Worm (Caenorhabditis elegans) whole organism, young adult: ENCODE measurements around the gene K04C2.2.

Experiments used
- B0019.2 ChIP-seq: fragments of 200-800 bp; sonication (Bioruptor generic); conservative IDR thresholded peaks from 2 replicates; pipeline ENCODE4 v1.3.6; 2022; ENCODE audit warnings: missing genetic modification reagents, missing genetic modification characterization, missing compliant biosample characterization
- B0261.1 ChIP-seq: sonication (generic microtip); optimal IDR thresholded peaks from 2 replicates; lab custom pipeline; 2016; ENCODE audit warnings: mild to moderate bottlenecking, missing genetic modification characterization, moderate library complexity, missing compliant biosample characterization
- B0336.3 ChIP-seq: fragments of 200-800 bp; sonication (Bioruptor generic); IDR thresholded peaks from 2 replicates; pipeline ENCODE4 v1.3.6; 2022; ENCODE audit warnings: missing genetic modification characterization, missing compliant biosample characterization
- C06A6.2 ChIP-seq: fragments of 200-800 bp; sonication (Bioruptor generic); conservative IDR thresholded peaks from 2 replicates; pipeline ENCODE4 v1.3.6; 2022; ENCODE audit warnings: missing genetic modification characterization, missing compliant biosample characterization
- D2030.7 ChIP-seq: fragments of 200-800 bp; sonication (Bioruptor generic); IDR thresholded peaks from 2 replicates; pipeline ENCODE4 v1.3.6; 2022; ENCODE audit warnings: missing genetic modification reagents, missing genetic modification characterization, missing compliant biosample characterization
- F33H1.4 ChIP-seq: fragments of 200-800 bp; sonication (Bioruptor generic); IDR thresholded peaks from 2 replicates; pipeline ENCODE4 v1.3.6; 2022; ENCODE audit warnings: missing genetic modification reagents, missing genetic modification characterization, missing compliant biosample characterization
- F39B2.1 ChIP-seq: fragments of 200-800 bp; sonication (Bioruptor generic); IDR thresholded peaks from 2 replicates; pipeline ENCODE4 v1.3.6; 2022; ENCODE audit warnings: missing genetic modification reagents, missing genetic modification characterization, missing compliant biosample characterization
- F49E8.2 ChIP-seq: sonication (generic microtip); optimal IDR thresholded peaks from 3 replicates; lab custom pipeline; 2017; ENCODE audit warnings: missing genetic modification characterization, mild to moderate bottlenecking, missing compliant biosample characterization, antibody characterized with exemption, moderate library complexity; ENCODE audit not compliant: insufficient read depth
- K11D2.4 ChIP-seq: fragments of 200-800 bp; sonication (Bioruptor generic); IDR thresholded peaks from 2 replicates; pipeline ENCODE4 v1.3.6; 2022; ENCODE audit warnings: missing genetic modification reagents, missing genetic modification characterization, missing compliant biosample characterization
- K12H6.12 ChIP-seq: fragments of 200-800 bp; sonication (Bioruptor generic); optimal IDR thresholded peaks from 2 replicates; lab custom pipeline; 2018; ENCODE audit warnings: mild to moderate bottlenecking, missing genetic modification characterization, missing compliant biosample characterization
- T26A5.8 ChIP-seq: sonication (generic microtip); optimal IDR thresholded peaks from 2 replicates; lab custom pipeline; 2016; ENCODE audit warnings: missing genetic modification characterization, missing compliant biosample characterization
- ZK185.1 ChIP-seq: sonication (generic microtip); optimal IDR thresholded peaks from 2 replicates; lab custom pipeline; 2016; ENCODE audit warnings: mild to moderate bottlenecking, missing genetic modification characterization, missing compliant biosample characterization; ENCODE audit not compliant: poor library complexity, severe bottlenecking
- aptf-2 ChIP-seq: fragments of 200-800 bp; sonication (Bioruptor generic); conservative IDR thresholded peaks from 2 replicates; pipeline ENCODE4 v1.3.6; 2022; ENCODE audit warnings: missing genetic modification reagents, missing genetic modification characterization, missing compliant biosample characterization
- atf-7 ChIP-seq: sonication (generic microtip); optimal IDR thresholded peaks from 2 replicates; lab custom pipeline; 2017; ENCODE audit warnings: mild to moderate bottlenecking, missing genetic modification characterization, missing compliant biosample characterization
- attf-3 ChIP-seq: fragments of 200-800 bp; sonication (Bioruptor generic); conservative IDR thresholded peaks from 2 replicates; pipeline ENCODE4 v1.3.6; 2022; ENCODE audit warnings: missing genetic modification reagents, missing genetic modification characterization, missing compliant biosample characterization
- cebp-2 ChIP-seq: fragments of 200-800 bp; sonication (Bioruptor generic); IDR thresholded peaks from 2 replicates; pipeline ENCODE4 v1.3.6; 2022; ENCODE audit warnings: missing genetic modification characterization, missing compliant biosample characterization
- ceh-100 ChIP-seq: fragments of 200-800 bp; sonication (Bioruptor generic); IDR thresholded peaks from 2 replicates; pipeline ENCODE4 v1.3.6; 2022; ENCODE audit warnings: missing genetic modification reagents, missing genetic modification characterization, missing compliant biosample characterization
- ceh-58 ChIP-seq: fragments of 200-800 bp; sonication (Bioruptor generic); IDR thresholded peaks from 2 replicates; pipeline ENCODE4 v1.3.6; 2022; ENCODE audit warnings: missing genetic modification characterization, missing compliant biosample characterization
- chd-7 ChIP-seq: sonication (generic microtip); optimal IDR thresholded peaks from 2 replicates; lab custom pipeline; 2016; ENCODE audit warnings: mild to moderate bottlenecking, missing genetic modification characterization, moderate library complexity, missing compliant biosample characterization
- die-1 ChIP-seq: sonication (generic microtip); optimal IDR thresholded peaks from 2 replicates; lab custom pipeline; 2016; ENCODE audit warnings: missing genotype, mild to moderate bottlenecking, missing genetic modification characterization, missing compliant biosample characterization
- egl-18 ChIP-seq: fragments of 200-800 bp; sonication (Bioruptor generic); IDR thresholded peaks from 2 replicates; pipeline ENCODE4 v1.3.6; 2022; ENCODE audit warnings: missing genetic modification reagents, missing genetic modification characterization, missing compliant biosample characterization
- ekl-4 ChIP-seq: fragments of 200-800 bp; sonication (Bioruptor generic); IDR thresholded peaks from 2 replicates; pipeline ENCODE4 v1.3.6; 2022; ENCODE audit warnings: missing genetic modification reagents, missing genetic modification characterization, missing compliant biosample characterization
- fkh-3 ChIP-seq: sonication (generic microtip); optimal IDR thresholded peaks from 2 replicates; lab custom pipeline; 2016; ENCODE audit warnings: mild to moderate bottlenecking, missing genetic modification characterization, missing compliant biosample characterization
- lag-1 ChIP-seq: fragments of 200-800 bp; sonication (Bioruptor generic); IDR thresholded peaks from 2 replicates; pipeline ENCODE4 v1.3.6; 2022; ENCODE audit warnings: missing genetic modification reagents, missing genetic modification characterization, missing compliant biosample characterization
- let-526 ChIP-seq: fragments of 200-800 bp; sonication (Bioruptor generic); IDR thresholded peaks from 2 replicates; pipeline ENCODE4 v1.3.6; 2022; ENCODE audit warnings: missing genetic modification reagents, missing genetic modification characterization, missing compliant biosample characterization
- lin-35 ChIP-seq, 3 experiments: fragments of 150-350 bp in 2 of 3; sonication (generic microtip) in 1 of 3; optimal IDR thresholded peaks; 2 replicates each; lab custom pipeline; 2014 to 2018; ENCODE audit warnings: missing biosample characterization in 3 of 3, missing genetic modification characterization in 3 of 3, missing genetic modification reagents in 3 of 3
- lin-40 ChIP-seq: sonication (generic microtip); optimal IDR thresholded peaks from 2 replicates; lab custom pipeline; 2016; ENCODE audit warnings: missing genetic modification characterization, mild to moderate bottlenecking, missing compliant biosample characterization, missing genotype, missing genetic modification reagents
- lir-1 ChIP-seq: fragments of 200-800 bp; sonication (Bioruptor generic); conservative IDR thresholded peaks from 2 replicates; pipeline ENCODE4 v1.3.6; 2022; ENCODE audit warnings: missing genetic modification reagents, missing genetic modification characterization, missing compliant biosample characterization
- lsl-1 ChIP-seq: fragments of 200-800 bp; sonication (Bioruptor generic); optimal IDR thresholded peaks from 2 replicates; lab custom pipeline; 2018; ENCODE audit warnings: mild to moderate bottlenecking, missing genetic modification characterization, moderate library complexity, missing compliant biosample characterization
- madf-10 ChIP-seq: sonication (generic microtip); optimal IDR thresholded peaks from 2 replicates; lab custom pipeline; 2016; ENCODE audit warnings: mild to moderate bottlenecking, missing genetic modification characterization, missing compliant biosample characterization
- mes-4 ChIP-seq: sonication (generic microtip); optimal IDR thresholded peaks from 2 replicates; lab custom pipeline; 2016; ENCODE audit warnings: missing genotype, missing genetic modification characterization, missing compliant biosample characterization
- nfya-2 ChIP-seq: fragments of 200-800 bp; sonication (Bioruptor generic); IDR thresholded peaks from 2 replicates; pipeline ENCODE4 v1.3.6; 2022; ENCODE audit warnings: missing genetic modification reagents, missing genetic modification characterization, missing compliant biosample characterization
- nfyb-1 ChIP-seq: fragments of 200-800 bp; sonication (Bioruptor generic); IDR thresholded peaks from 2 replicates; pipeline ENCODE4 v1.3.6; 2022; ENCODE audit warnings: missing genetic modification reagents, missing genetic modification characterization, missing compliant biosample characterization
- nhr-120 ChIP-seq: fragments of 200-800 bp; sonication (Bioruptor generic); IDR thresholded peaks from 2 replicates; pipeline ENCODE4 v1.3.6; 2022; ENCODE audit warnings: missing genetic modification characterization, missing compliant biosample characterization
- nhr-179 ChIP-seq: sonication (generic microtip); optimal IDR thresholded peaks from 2 replicates; lab custom pipeline; 2016; ENCODE audit warnings: mild to moderate bottlenecking, missing genetic modification characterization, missing compliant biosample characterization
- pha-4 ChIP-seq: fragments of 150-350 bp; sonication (generic microtip); optimal IDR thresholded peaks from 2 replicates; lab custom pipeline; 2014; ENCODE audit warnings: missing biosample characterization, missing genetic modification reagents, missing genetic modification characterization
- repo-1 ChIP-seq: sonication (generic microtip); optimal IDR thresholded peaks from 2 replicates; lab custom pipeline; 2017; ENCODE audit warnings: mild to moderate bottlenecking, missing genetic modification characterization, missing compliant biosample characterization
- sea-2 ChIP-seq: fragments of 200-800 bp; sonication (Bioruptor generic); IDR thresholded peaks from 2 replicates; pipeline ENCODE4 v1.3.6; 2022; ENCODE audit warnings: missing genetic modification characterization, missing compliant biosample characterization
- snpc-1.1 ChIP-seq: sonication (generic microtip); optimal IDR thresholded peaks from 2 replicates; lab custom pipeline; 2017; ENCODE audit warnings: missing genetic modification characterization, mild to moderate bottlenecking, missing compliant biosample characterization, antibody characterized with exemption, moderate library complexity, missing genotype, missing genetic modification reagents; ENCODE audit not compliant: insufficient read depth
- sptf-2 ChIP-seq: fragments of 200-800 bp; sonication (Bioruptor generic); optimal IDR thresholded peaks from 2 replicates; lab custom pipeline; 2018; ENCODE audit warnings: mild to moderate bottlenecking, missing genetic modification characterization, missing compliant biosample characterization
- tlf-1 ChIP-seq: fragments of 200-800 bp; sonication (Bioruptor generic); optimal IDR thresholded peaks from 2 replicates; lab custom pipeline; 2018; ENCODE audit warnings: mild to moderate bottlenecking, missing genetic modification characterization, missing compliant biosample characterization
- unc-62 ChIP-seq: fragments of 150-350 bp; optimal IDR thresholded peaks from 2 replicates; lab custom pipeline; 2014; ENCODE audit warnings: missing biosample characterization, missing genetic modification reagents, missing genetic modification characterization
- zim-3 ChIP-seq: sonication (generic microtip); optimal IDR thresholded peaks from 2 replicates; lab custom pipeline; 2017; ENCODE audit warnings: mild to moderate bottlenecking, missing genetic modification characterization, moderate library complexity, missing compliant biosample characterization
- ztf-22 ChIP-seq: fragments of 200-800 bp; sonication (Bioruptor generic); optimal IDR thresholded peaks from 2 replicates; lab custom pipeline; 2018; ENCODE audit warnings: mild to moderate bottlenecking, missing genetic modification characterization, moderate library complexity, missing compliant biosample characterization
- ztf-6 ChIP-seq: fragments of 200-800 bp; sonication (Bioruptor generic); IDR thresholded peaks from 2 replicates; pipeline ENCODE4 v1.3.6; 2022; ENCODE audit warnings: missing genetic modification reagents, missing genetic modification characterization, missing compliant biosample characterization

The K04C2.2 gene

ce11 chrIII:6884203-6884602 is 5.4 kb upstream of the K04C2.2 start, which contains the start of gene med-2:
TSS of gene med-2 (plus strand) at chrIII:6884503.
- TF ChIP-seq unc-62 (GFP tag; lab: Kevin White, UChicago) (no peak), nfya-2 (GFP tag; lab: Robert Waterston, UW) (no peak), lin-40 (tag; lab: Kevin White, UChicago) (no peak)

DNA sequence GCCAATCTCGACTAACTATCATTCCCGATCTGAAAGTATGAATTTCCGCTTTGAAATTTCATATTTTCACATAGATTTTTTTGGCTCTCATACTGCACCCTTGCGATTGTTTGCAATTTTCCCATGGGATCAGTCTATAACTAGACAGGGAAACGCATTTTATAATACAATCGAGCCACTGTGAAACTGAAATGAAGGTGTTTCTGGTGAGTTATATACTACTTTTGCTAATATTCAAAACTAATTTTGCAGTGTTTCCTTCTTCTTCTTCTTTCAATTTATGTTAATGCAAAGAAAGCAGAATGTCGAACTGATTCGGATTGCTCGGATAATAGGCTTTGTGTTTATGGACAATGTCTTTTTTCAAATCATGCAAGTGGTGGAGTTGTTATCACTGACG is 3.7 kb upstream of the K04C2.2 start:
- TF ChIP-seq nhr-179 (tag; lab: Kevin White, UChicago) (no peak), F49E8.2 (tag; lab: Kevin White, UChicago) (no peak), sptf-2 (GFP tag; lab: Kevin White, UChicago) (no peak), T26A5.8 (tag; lab: Kevin White, UChicago) (no peak), C06A6.2 (GFP tag; lab: Robert Waterston, UW) (no peak), nhr-120 (no peak)

- TF ChIP-seq zim-3 (tag; lab: Kevin White, UChicago) (peak; percentile 47), madf-10 (tag; lab: Kevin White, UChicago) (peak; percentile 57), mes-4 (tag; lab: Kevin White, UChicago) (peak; percentile 62), attf-3 (GFP tag; lab: Robert Waterston, UW) (peak; percentile 64), fkh-3 (tag; lab: Kevin White, UChicago) (peak; percentile 51), F33H1.4 (peak; percentile 37; the same call in 1 of the 2 replicates), K12H6.12 (tag; lab: Kevin White, UChicago) (peak; percentile 53), ZK185.1 (tag; lab: Kevin White, UChicago) (peak; percentile 75), ceh-58 (GFP tag; lab: Robert Waterston, UW) (no peak), ekl-4 (GFP tag; lab: Robert Waterston, UW) (peak; percentile 64), B0261.1 (tag; lab: Kevin White, UChicago) (peak; percentile 95), pha-4 (no peak), B0019.2 (GFP tag; lab: Robert Waterston, UW) (no peak), K11D2.4 (no peak; the same call in 1 of the 2 replicates), C06A6.2 (GFP tag; lab: Robert Waterston, UW) (peak; percentile 62), ztf-6 (GFP tag; lab: Robert Waterston, UW) (no peak), let-526 (GFP tag; lab: Robert Waterston, UW) (peak; percentile 71; the same call in 1 of the 2 replicates), lir-1 (GFP tag; lab: Robert Waterston, UW) (peak; percentile 38; the same call in 1 of the 2 replicates), D2030.7 (peak; percentile 85), tlf-1 (peak; percentile 46), lsl-1 (GFP tag; lab: Kevin White, UChicago) (peak; percentile 39), sea-2 (GFP tag; lab: Robert Waterston, UW) (no peak), ceh-100 (0 out of 2 replicates have a peak, but pooled peaks have one; percentile 56), lin-35 (GFP tag; optimal IDR thresholded peaks at IDR 0.05; lab: Kevin White, UChicago) (peak in 1 of 3 experiments; percentile 60), cebp-2 (GFP tag; lab: Robert Waterston, UW) (no peak), atf-7 (no peak), lag-1 (GFP tag; lab: Robert Waterston, UW) (0 out of 2 replicates have a peak, but pooled peaks have one; percentile 62), chd-7 (tag; lab: Kevin White, UChicago) (peak; percentile 58), B0336.3 (GFP tag; lab: Robert Waterston, UW) (no peak), F39B2.1 (GFP tag; lab: Robert Waterston, UW) (no peak), snpc-1.1 (tag; lab: Kevin White, UChicago) (peak; percentile 40), nfyb-1 (GFP tag; lab: Robert Waterston, UW) (peak; percentile 81), aptf-2 (GFP tag; lab: Robert Waterston, UW) (0 out of 2 replicates have a peak, but pooled peaks have one; percentile 30), die-1 (tag; lab: Kevin White, UChicago) (peak; percentile 93), egl-18 (GFP tag; lab: Robert Waterston, UW) (no peak), ztf-22 (GFP tag; lab: Kevin White, UChicago) (no peak), repo-1 (peak; percentile 54)
These were observed 2.0 kb upstream of the K04C2.2 start for ce11 chrIII:6887574-6887973.
